Fruit fly (Drosophila melanogaster): Measurements from ENCODE around the gene B9d2.
A peak's percentile ranks its signal among the peaks of the same experiment; 100 is the strongest.

Gene B9d2

DNA sequence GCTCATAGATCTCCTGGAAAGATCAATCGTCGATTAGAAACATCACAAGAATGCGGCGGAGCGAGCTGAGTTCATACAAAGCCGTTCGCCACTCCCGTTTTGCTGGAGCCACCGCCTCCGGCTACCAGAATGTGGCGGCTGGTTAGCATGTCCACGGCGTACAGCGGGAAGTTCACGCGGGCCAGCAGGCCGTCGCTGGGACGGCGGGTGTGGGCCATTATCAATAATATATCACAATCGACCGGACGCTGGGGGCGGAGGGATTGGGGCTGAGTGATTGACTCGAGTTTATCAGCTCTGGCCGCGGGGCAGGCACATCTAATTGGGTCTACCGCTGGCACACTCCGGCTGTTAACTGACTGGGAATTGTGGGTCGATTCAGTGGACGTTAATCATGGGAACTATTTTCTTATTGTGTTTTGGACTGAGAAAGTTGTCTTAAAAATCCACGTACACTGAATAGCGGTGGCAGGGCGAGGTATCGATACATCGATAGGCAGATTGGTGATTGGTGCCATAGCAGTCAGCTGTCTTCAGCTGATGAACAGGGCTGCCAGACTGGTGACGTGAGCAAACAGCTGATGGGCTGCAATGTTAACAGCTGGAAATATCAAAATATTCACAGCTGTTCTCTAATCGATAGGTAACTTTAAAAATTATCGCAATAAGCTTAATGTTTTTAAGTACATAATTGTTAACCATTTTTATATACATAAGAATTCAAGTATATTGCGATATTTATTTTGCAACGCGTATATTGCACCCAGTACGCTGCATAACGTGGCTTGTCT is 31.8 kb downstream of the B9d2 start, which contains the start of gene CG9175 (continued):
- no peak for TF ChIP-seq CG4360 (GFP tag; IDR thresholded peaks at IDR 0.05)
- no peak for TF ChIP-seq ap (GFP tag; IDR thresholded peaks at IDR 0.05)
- no peak for TF ChIP-seq CG32767 (GFP tag; IDR thresholded peaks at IDR 0.05)
- TF ChIP-seq stwl (tag; optimal IDR thresholded peaks at IDR 0.05) = peak; percentile 94
- no peak for TF ChIP-seq org-1 (GFP tag; optimal IDR thresholded peaks at IDR 0.05)
- peak; percentile 38 for TF ChIP-seq PHDP (tag; optimal IDR thresholded peaks at IDR 0.05)
- peak; percentile 97 for TF ChIP-seq Opbp (GFP tag; IDR thresholded peaks at IDR 0.05; ENCODE audit: partially characterized antibody)
- peak; percentile 35; the same call in 1 of the 2 replicates for TF ChIP-seq stc (GFP tag; IDR thresholded peaks at IDR 0.05)
- no peak for TF ChIP-seq prd (optimal IDR thresholded peaks at IDR 0.05)
- TF ChIP-seq prd (GFP tag; IDR thresholded peaks at IDR 0.05) = 0 out of 3 replicates have a peak, but pooled peaks have one; percentile 18
- no peak for TF ChIP-seq CG8944 (GFP tag; optimal IDR thresholded peaks at IDR 0.05)
- peak; percentile 23 for TF ChIP-seq CG3163 (GFP tag; optimal IDR thresholded peaks at IDR 0.05)
- TF ChIP-seq CG15601 (tag; optimal IDR thresholded peaks at IDR 0.05) = peak; percentile 61
- peak; percentile 98 for TF ChIP-seq MBD-R2 (GFP tag; IDR thresholded peaks at IDR 0.05)
- peak; percentile 63 for TF ChIP-seq CG17912 (GFP tag; optimal IDR thresholded peaks at IDR 0.05)
- no peak for TF ChIP-seq H15 (GFP tag; IDR thresholded peaks at IDR 0.05)
- peak; percentile 100 for TF ChIP-seq crp (GFP tag; optimal IDR thresholded peaks at IDR 0.05)
- TF ChIP-seq Dip3 (GFP tag; optimal IDR thresholded peaks at IDR 0.05) = no peak
- TF ChIP-seq CG13894 (tag; optimal IDR thresholded peaks at IDR 0.05) = peak; percentile 75
- no peak for TF ChIP-seq Atf6 (GFP tag; IDR thresholded peaks at IDR 0.05)
- peak; percentile 19 for TF ChIP-seq CG10209 (GFP tag; optimal IDR thresholded peaks at IDR 0.05)
- peak; percentile 43 for TF ChIP-seq CG11504 (tag; optimal IDR thresholded peaks at IDR 0.05)
- TF ChIP-seq pb (GFP tag; optimal IDR thresholded peaks at IDR 0.05) = peak; percentile 7
- TF ChIP-seq Mad (GFP tag; optimal IDR thresholded peaks at IDR 0.05) = peak; percentile 30
- no peak for TF ChIP-seq wor (GFP tag; IDR thresholded peaks at IDR 0.05)
- TF ChIP-seq unpg (GFP tag; optimal IDR thresholded peaks at IDR 0.05) = peak; percentile 20
- peak; percentile 2 for TF ChIP-seq CG17359 (tag; optimal IDR thresholded peaks at IDR 0.05)
- TF ChIP-seq ftz-f1 (GFP tag; optimal IDR thresholded peaks at IDR 0.05) = peak; percentile 5
- TF ChIP-seq YL-1 (GFP tag; optimal IDR thresholded peaks at IDR 0.05) = peak; percentile 94
- peak; percentile 87 for TF ChIP-seq CG14860 (GFP tag; IDR thresholded peaks at IDR 0.05; ENCODE audit: partially characterized antibody)
- TF ChIP-seq sisA (GFP tag; IDR thresholded peaks at IDR 0.05) = no peak
- peak; percentile 12 for TF ChIP-seq pnt (GFP tag; optimal IDR thresholded peaks at IDR 0.05)
- TF ChIP-seq ind (GFP tag; optimal IDR thresholded peaks at IDR 0.05) = peak; percentile 7
- no peak; the same call in 2 of the 3 replicates for TF ChIP-seq jigr1 (GFP tag; IDR thresholded peaks at IDR 0.05)
- peak; percentile 22 to 63 for TF ChIP-seq Pdp1 (GFP tag; optimal IDR thresholded peaks at IDR 0.05)
- TF ChIP-seq sd (tag; optimal IDR thresholded peaks at IDR 0.05) = peak; percentile 66
- TF ChIP-seq CG10462 (GFP tag; optimal IDR thresholded peaks at IDR 0.05) = peak; percentile 63
- TF ChIP-seq CTCF (GFP tag; optimal IDR thresholded peaks at IDR 0.05) = no peak
- peak; percentile 99 for TF ChIP-seq CG13287 (GFP tag; IDR thresholded peaks at IDR 0.05; ENCODE audit: partially characterized antibody)
- no peak for TF ChIP-seq Hmr (GFP tag; optimal IDR thresholded peaks at IDR 0.05)
- peak; percentile 21 for TF ChIP-seq MTF-1 (GFP tag; optimal IDR thresholded peaks at IDR 0.05; ENCODE audit: borderline replicate concordance)
- TF ChIP-seq Camta (GFP tag; optimal IDR thresholded peaks at IDR 0.05) = peak; percentile 3
- TF ChIP-seq CG1233 (GFP tag; optimal IDR thresholded peaks at IDR 0.05) = no peak
- no peak for TF ChIP-seq CG43689 (GFP tag; IDR thresholded peaks at IDR 0.05)
- peak; percentile 96 for TF ChIP-seq sna (GFP tag; IDR thresholded peaks at IDR 0.05; ENCODE audit: partially characterized antibody)
- peak; percentile 42 for TF ChIP-seq CG4424 (GFP tag; optimal IDR thresholded peaks at IDR 0.05)
- peak; percentile 33; the same call in 1 of the 2 replicates for TF ChIP-seq rib (GFP tag; IDR thresholded peaks at IDR 0.05)
- TF ChIP-seq schlank (tag; optimal IDR thresholded peaks at IDR 0.05) = no peak
- TF ChIP-seq CG2129 (GFP tag; IDR thresholded peaks at IDR 0.05; ENCODE audit: partially characterized antibody) = peak; percentile 89

Data from whole organism, embryonic.